Worm (Caenorhabditis elegans) whole organism, L2 larva: ENCODE measurements around the gene cyp-33E3.

Experiments used
- F13H6.1 ChIP-seq: sonication (generic microtip); optimal IDR thresholded peaks from 2 replicates; lab custom pipeline; 2016; ENCODE audit warnings: missing genetic modification characterization, missing compliant biosample characterization
- R02D3.7 ChIP-seq: fragments of 150-350 bp; optimal IDR thresholded peaks from 2 replicates; lab custom pipeline; 2014; ENCODE audit warnings: missing biosample characterization, missing genetic modification characterization
- ama-1 ChIP-seq: fragments of 150-350 bp; optimal IDR thresholded peaks from 2 replicates; lab custom pipeline; 2018; ENCODE audit warnings: inconsistent platforms
- ceh-16 ChIP-seq: fragments of 150-350 bp; optimal IDR thresholded peaks from 2 replicates; lab custom pipeline; 2014; ENCODE audit warnings: missing biosample characterization, missing genetic modification characterization
- ceh-82 ChIP-seq: fragments of 150-350 bp; optimal IDR thresholded peaks from 2 replicates; lab custom pipeline; 2014; ENCODE audit warnings: missing biosample characterization, missing genetic modification characterization
- elt-1 ChIP-seq: fragments of 150-350 bp; optimal IDR thresholded peaks from 2 replicates; lab custom pipeline; 2014; ENCODE audit warnings: missing biosample characterization, missing genetic modification characterization
- mab-5 ChIP-seq: fragments of 150-350 bp; optimal IDR thresholded peaks from 2 replicates; lab custom pipeline; 2014; ENCODE audit warnings: missing biosample characterization, missing genetic modification characterization
- nhr-11 ChIP-seq: fragments of 150-350 bp; optimal IDR thresholded peaks from 2 replicates; lab custom pipeline; 2014; ENCODE audit warnings: missing biosample characterization, missing genetic modification characterization
- nhr-237 ChIP-seq: fragments of 150-350 bp; optimal IDR thresholded peaks from 2 replicates; lab custom pipeline; 2014; ENCODE audit warnings: missing biosample characterization, missing genetic modification characterization
- nhr-6 ChIP-seq: fragments of 150-350 bp; optimal IDR thresholded peaks from 2 replicates; lab custom pipeline; 2014; ENCODE audit warnings: missing biosample characterization, missing genetic modification characterization
- snpc-4 ChIP-seq: fragments of 150-350 bp; optimal IDR thresholded peaks from 2 replicates; lab custom pipeline; 2014; ENCODE audit warnings: missing biosample characterization, missing genetic modification characterization
- unc-39 ChIP-seq: fragments of 150-350 bp; optimal IDR thresholded peaks from 2 replicates; lab custom pipeline; 2014; ENCODE audit warnings: missing biosample characterization, missing genetic modification characterization
- ztf-4 ChIP-seq: fragments of 150-350 bp; optimal IDR thresholded peaks from 2 replicates; lab custom pipeline; 2014; ENCODE audit warnings: missing biosample characterization, missing genetic modification characterization

DNA sequence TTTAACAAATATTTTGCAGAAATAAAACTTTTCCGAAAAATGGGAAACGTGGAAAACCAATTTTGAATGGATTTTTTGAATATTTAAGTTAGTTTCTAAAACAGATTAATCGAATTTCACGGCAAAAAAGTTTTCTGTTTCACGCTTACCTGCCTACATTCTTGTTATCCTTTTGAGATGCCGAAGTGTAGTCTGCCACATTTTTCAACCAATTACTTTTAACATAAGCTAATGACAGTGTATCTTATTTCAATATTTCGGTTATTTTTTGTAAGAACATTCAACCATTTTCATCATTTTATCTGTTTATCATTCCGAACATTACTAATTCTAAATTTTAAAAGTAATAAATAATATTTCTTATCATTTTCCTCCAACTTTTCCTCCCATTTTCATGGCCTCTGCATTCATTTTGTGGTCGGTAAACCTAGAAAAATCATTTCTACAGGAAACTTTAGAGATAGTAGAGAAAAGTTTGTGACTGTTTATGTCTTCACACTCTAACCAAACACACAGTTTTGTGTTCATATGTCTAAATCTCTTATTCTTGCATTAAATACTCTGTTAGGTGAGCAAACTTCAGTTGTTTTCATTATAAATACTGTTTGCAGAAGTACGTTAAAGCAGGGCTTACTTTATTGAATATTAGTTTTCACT is 2.8 kb upstream of the cyp-33E3 start, which contains the start of the genes F42A9.17 and cyp-33E2:
- TF ChIP-seq nhr-11 (no peak), snpc-4 (tag; lab: Kevin White, UChicago) (no peak), ztf-4 (no peak), ceh-16 (tag; lab: Kevin White, UChicago) (no peak), nhr-6 (tag; lab: Kevin White, UChicago) (no peak), mab-5 (tag; lab: Kevin White, UChicago) (no peak), elt-1 (tag; lab: Kevin White, UChicago) (no peak), ceh-82 (tag; lab: Kevin White, UChicago) (no peak), ama-1 (lab: Kevin White, UChicago) (no peak), unc-39 (tag; lab: Kevin White, UChicago) (no peak), R02D3.7 (tag; lab: Kevin White, UChicago) (no peak), nhr-237 (no peak), F13H6.1 (tag; lab: Kevin White, UChicago) (no peak)
